Fruit fly (Drosophila melanogaster): ENCODE results near the gene CarT.

Gene CarT

dm6 chr2L:20758188-20758846 is 28.2 kb upstream of the CarT start (continued):
- no peak for TF ChIP-seq E2f1 (GFP tag; IDR thresholded peaks at IDR 0.05)
- no peak for TF ChIP-seq psq (GFP tag; optimal IDR thresholded peaks at IDR 0.05)
- TF ChIP-seq CG18619 (GFP tag; optimal IDR thresholded peaks at IDR 0.05), result no peak
- TF ChIP-seq CG12942 (GFP tag; optimal IDR thresholded peaks at IDR 0.05), result no peak
- TF ChIP-seq sug (tag; optimal IDR thresholded peaks at IDR 0.05), result no peak
- no peak for TF ChIP-seq gem (tag; optimal IDR thresholded peaks at IDR 0.05)
- no peak for TF ChIP-seq CG13123 (GFP tag; optimal IDR thresholded peaks at IDR 0.05)
- no peak for TF ChIP-seq Bdp1 (GFP tag; optimal IDR thresholded peaks at IDR 0.05)
- no peak for TF ChIP-seq CG1603 (tag; optimal IDR thresholded peaks at IDR 0.05)
- no peak for TF ChIP-seq CG4424 (GFP tag; optimal IDR thresholded peaks at IDR 0.05)
- no peak; the same call in 2 of the 3 replicates for TF ChIP-seq B-H1 (GFP tag; IDR thresholded peaks at IDR 0.05)
- TF ChIP-seq bcd (GFP tag; optimal IDR thresholded peaks at IDR 0.05), result no peak
- no peak for TF ChIP-seq CG11456 (GFP tag; IDR thresholded peaks at IDR 0.05)
- no peak for TF ChIP-seq wor (GFP tag; IDR thresholded peaks at IDR 0.05)
- no peak for TF ChIP-seq CG30431 (GFP tag; optimal IDR thresholded peaks at IDR 0.05)
- TF ChIP-seq CG14050 (GFP tag; IDR thresholded peaks at IDR 0.05), result no peak
- no peak for TF ChIP-seq CG12391 (tag; optimal IDR thresholded peaks at IDR 0.05)
- no peak for TF ChIP-seq corto (GFP tag; optimal IDR thresholded peaks at IDR 0.05)
- no peak for TF ChIP-seq inv (GFP tag; IDR thresholded peaks at IDR 0.05; ENCODE audit: partially characterized antibody)
- no peak for TF ChIP-seq pnt (GFP tag; optimal IDR thresholded peaks at IDR 0.05)
- no peak for TF ChIP-seq Ssrp (tag; optimal IDR thresholded peaks at IDR 0.05)
- no peak for TF ChIP-seq CG2712 (tag; optimal IDR thresholded peaks at IDR 0.05)
- no peak for TF ChIP-seq emc (GFP tag; optimal IDR thresholded peaks at IDR 0.05)
- no peak for TF ChIP-seq CG17361 (GFP tag; IDR thresholded peaks at IDR 0.05)
- TF ChIP-seq CG10147 (GFP tag; optimal IDR thresholded peaks at IDR 0.05), result no peak
- TF ChIP-seq en (GFP tag; optimal IDR thresholded peaks at IDR 0.05), result no peak
- TF ChIP-seq bigmax (GFP tag; optimal IDR thresholded peaks at IDR 0.05), result no peak
- TF ChIP-seq Dref (GFP tag; IDR thresholded peaks at IDR 0.05), result no peak
- no peak for TF ChIP-seq CrebB (tag; optimal IDR thresholded peaks at IDR 0.05)
- TF ChIP-seq CG4360 (GFP tag; IDR thresholded peaks at IDR 0.05), result peak; percentile 76
- no peak for TF ChIP-seq Hand (GFP tag; optimal IDR thresholded peaks at IDR 0.05)
- no peak for TF ChIP-seq gsb-n (tag; optimal IDR thresholded peaks at IDR 0.05)
- no peak for TF ChIP-seq slp2 (GFP tag; optimal IDR thresholded peaks at IDR 0.05)
- no peak for TF ChIP-seq tio (GFP tag; optimal IDR thresholded peaks at IDR 0.05)
- TF ChIP-seq esg (GFP tag; conservative IDR thresholded peaks at IDR 0.05), result no peak
- TF ChIP-seq CG11247 (GFP tag; IDR thresholded peaks at IDR 0.05), result 0 out of 2 replicates have a peak, but pooled peaks have one; percentile 23
- no peak for TF ChIP-seq Ada2b (GFP tag; IDR thresholded peaks at IDR 0.05)
- no peak for TF ChIP-seq CG13624 (GFP tag; optimal IDR thresholded peaks at IDR 0.05)
- TF ChIP-seq CG8388 (GFP tag; optimal IDR thresholded peaks at IDR 0.05), result no peak
- TF ChIP-seq hkb (optimal IDR thresholded peaks at IDR 0.05), result no peak
- no peak; the same call in 1 of the 2 replicates for TF ChIP-seq hkb (GFP tag; IDR thresholded peaks at IDR 0.05)
- TF ChIP-seq Rx (GFP tag; IDR thresholded peaks at IDR 0.05), result no peak
- peak; percentile 90 for TF ChIP-seq zf30C (GFP tag; optimal IDR thresholded peaks at IDR 0.05)
- TF ChIP-seq sob (GFP tag; IDR thresholded peaks at IDR 0.05), result no peak
- TF ChIP-seq Six4 (GFP tag; optimal IDR thresholded peaks at IDR 0.05), result no peak
- TF ChIP-seq CG3163 (GFP tag; optimal IDR thresholded peaks at IDR 0.05), result peak; percentile 22
- no peak for TF ChIP-seq CG4820 (GFP tag; optimal IDR thresholded peaks at IDR 0.05)
- no peak for TF ChIP-seq gcm2 (GFP tag; optimal IDR thresholded peaks at IDR 0.05)
- peak; percentile 89; the same call in 3 of the 4 replicates for TF ChIP-seq chinmo (GFP tag; IDR thresholded peaks at IDR 0.05; ENCODE audit: partially characterized antibody)
- peak; percentile 16 for TF ChIP-seq CG6765 (GFP tag; optimal IDR thresholded peaks at IDR 0.05)
- no peak for TF ChIP-seq btn (GFP tag; optimal IDR thresholded peaks at IDR 0.05)
- no peak for TF ChIP-seq CG14441 (GFP tag; IDR thresholded peaks at IDR 0.05)
